Fruit fly (Drosophila melanogaster) whole organism: ENCODE measurements around the gene Tpc1.

Source experiments
- CG8478 ChIP-seq: fragments of >200 bp; optimal IDR thresholded peaks from 2 replicates; lab custom pipeline; 2018; ENCODE audit warnings: inconsistent platforms
- Dll ChIP-seq: fragments of >200 bp; optimal IDR thresholded peaks from 2 replicates; lab custom pipeline; 2017
- EcR ChIP-seq, 2 experiments: fragments of >200 bp; optimal IDR thresholded peaks; 2 replicates each; lab custom pipeline; 2017; ENCODE audit warnings: missing biosample characterization in 2 of 2, missing genetic modification characterization in 2 of 2, missing genetic modification reagents in 2 of 2
- pan ChIP-seq: fragments of >200 bp; optimal IDR thresholded peaks from 2 replicates; lab custom pipeline; 2017
- psq ChIP-seq: fragments of >200 bp; optimal IDR thresholded peaks from 2 replicates; lab custom pipeline; 2017
- usp ChIP-seq: fragments of >200 bp; optimal IDR thresholded peaks from 2 replicates; lab custom pipeline; 2017; ENCODE audit warnings: missing biosample characterization, missing genetic modification characterization, mixed read lengths

Gene Tpc1

DNA sequence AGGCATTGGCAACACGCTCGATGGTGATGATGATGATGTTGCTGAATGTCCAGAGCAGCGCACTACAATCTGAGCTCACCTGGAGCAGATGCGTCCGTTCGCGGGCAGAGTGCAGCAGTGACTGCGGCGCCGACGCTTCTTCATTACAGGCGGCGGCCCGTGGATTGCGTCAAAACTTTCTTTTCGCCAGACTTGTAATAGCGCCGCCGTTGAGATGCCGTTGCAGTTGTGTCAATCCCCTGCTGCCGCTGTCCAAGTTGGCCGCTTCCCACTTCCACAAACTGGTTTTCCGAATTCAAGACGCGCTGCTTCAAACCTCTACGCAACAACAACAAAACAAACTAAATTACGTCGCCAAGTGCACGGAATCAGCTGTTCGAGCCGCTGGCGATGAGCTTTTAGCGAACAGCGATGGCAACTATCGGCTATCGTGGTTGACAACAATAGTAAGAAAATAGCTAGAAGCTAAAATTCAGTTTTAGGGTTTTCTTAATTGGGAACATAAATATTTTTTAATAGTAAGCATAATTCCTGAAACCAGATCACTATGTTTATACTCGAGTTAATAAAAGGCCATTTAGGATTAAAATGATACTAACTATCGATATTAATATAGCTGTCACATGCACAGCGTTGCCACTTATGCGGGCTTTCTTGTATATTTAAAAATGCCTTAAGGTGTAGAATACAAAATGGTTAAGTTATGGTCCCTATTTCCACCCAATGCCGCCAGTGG lies at the start of gene Tpc1:
Gene Tpc1, minus strand, starts transcription at position 365 of the 736 bp plus-strand sequence.
- TF ChIP-seq pan (lab: Kevin White, UChicago), result no peak
- peak; percentile 29 for TF ChIP-seq Dll (lab: Kevin White, UChicago)
- TF ChIP-seq CG8478 (lab: Kevin White, UChicago), result no peak
- no peak for TF ChIP-seq EcR (GFP tag; optimal IDR thresholded peaks at IDR 0.05; lab: Kevin White, UChicago)
- TF ChIP-seq usp (GFP tag; lab: Kevin White, UChicago), result no peak
- no peak for TF ChIP-seq psq (lab: Kevin White, UChicago)

DNA sequence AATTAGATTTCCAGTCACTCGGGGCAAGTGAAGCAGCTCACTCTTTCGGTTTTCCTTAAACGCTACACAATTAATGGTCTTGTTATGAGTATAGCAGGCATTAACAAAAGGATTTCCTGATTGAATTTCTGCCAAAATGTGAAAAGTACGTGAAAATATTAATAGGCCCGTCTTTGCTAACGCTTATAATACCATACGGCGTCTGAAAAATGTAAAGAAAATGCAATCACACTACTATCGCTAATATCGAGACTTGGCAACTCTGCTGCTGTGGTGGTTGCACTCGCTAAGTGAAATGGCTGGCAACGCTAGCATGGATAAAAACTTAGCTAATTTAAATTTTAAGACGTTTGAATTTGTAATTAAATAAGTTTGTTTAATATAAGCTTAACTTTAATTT lies 11.3 kb upstream of the Tpc1 start, which contains the start of gene CG6621:
Gene CG6621, minus strand, starts transcription at position 205 of the 400 bp plus-strand sequence.
- TF ChIP-seq pan (lab: Kevin White, UChicago), result no peak
- no peak for TF ChIP-seq Dll (lab: Kevin White, UChicago)
- no peak for TF ChIP-seq usp (GFP tag; lab: Kevin White, UChicago)
- no peak for TF ChIP-seq CG8478 (lab: Kevin White, UChicago)
- TF ChIP-seq EcR (GFP tag; optimal IDR thresholded peaks at IDR 0.05; lab: Kevin White, UChicago), result no peak
- TF ChIP-seq psq (lab: Kevin White, UChicago), result no peak

DNA sequence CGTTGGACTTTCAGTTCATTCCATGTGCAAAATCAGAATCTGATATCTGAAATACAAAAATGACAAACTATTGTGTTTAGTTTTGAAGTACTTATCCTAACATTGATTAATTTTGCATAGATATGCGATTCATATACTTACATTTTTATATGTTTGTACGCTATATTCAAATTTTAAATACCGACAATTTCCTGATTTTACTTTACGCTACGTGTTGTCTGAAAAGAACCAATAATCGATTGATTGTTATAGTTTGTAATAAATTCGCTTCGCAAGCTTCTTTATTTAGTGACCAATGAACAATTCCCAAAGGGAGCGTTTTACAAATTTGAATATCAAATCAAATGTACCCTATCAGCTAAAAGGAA lies 7.5 kb upstream of the Tpc1 start, which contains the start of gene Ak3:
Gene Ak3, minus strand, starts transcription at position 69 of the 368 bp plus-strand sequence.
- TF ChIP-seq Dll (lab: Kevin White, UChicago), result no peak

DNA sequence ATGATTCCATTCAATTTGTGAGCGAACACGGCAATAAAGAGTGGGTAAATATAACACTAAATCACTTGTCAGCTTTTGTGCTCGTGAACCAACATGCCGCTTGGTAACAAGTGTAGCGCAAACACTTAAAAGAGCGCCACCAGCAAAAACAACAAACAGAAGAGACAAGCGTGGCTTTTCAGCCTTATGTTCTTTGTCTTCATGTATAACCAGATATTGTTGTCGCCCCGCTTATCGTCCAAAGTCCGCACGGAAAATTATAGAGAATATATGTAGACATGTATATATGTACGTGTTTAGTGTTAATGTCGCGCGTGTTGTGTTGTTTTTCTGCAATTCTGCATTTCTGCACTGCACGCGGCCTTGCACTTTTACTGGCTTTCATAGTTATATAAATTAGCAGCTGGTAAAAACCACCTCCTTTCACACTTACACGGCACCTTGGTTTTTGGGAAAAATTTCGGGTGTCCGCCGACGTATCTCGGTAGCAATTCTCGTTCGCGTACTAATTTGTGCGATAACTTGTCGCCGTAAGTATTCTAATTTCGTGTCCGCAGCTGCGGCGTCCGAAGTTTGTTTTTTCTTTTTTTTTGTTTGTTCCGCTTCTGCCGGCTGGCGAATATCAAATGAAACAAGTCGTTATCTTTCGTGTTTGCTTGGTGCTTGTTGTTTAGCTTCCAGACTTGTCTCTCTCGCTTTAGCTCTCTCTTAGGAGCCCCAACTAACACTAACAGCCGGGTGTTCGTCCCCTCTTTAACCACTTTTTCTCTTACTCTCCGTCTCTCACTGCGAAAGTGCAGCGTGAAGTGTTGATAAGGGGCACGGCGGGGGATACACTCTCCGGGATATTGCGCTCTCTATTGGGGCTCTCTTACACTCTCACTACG lies 6.9 kb upstream of the Tpc1 start:
- TF ChIP-seq psq (lab: Kevin White, UChicago) (no peak), Dll (lab: Kevin White, UChicago) (peak; percentile 80)

DNA sequence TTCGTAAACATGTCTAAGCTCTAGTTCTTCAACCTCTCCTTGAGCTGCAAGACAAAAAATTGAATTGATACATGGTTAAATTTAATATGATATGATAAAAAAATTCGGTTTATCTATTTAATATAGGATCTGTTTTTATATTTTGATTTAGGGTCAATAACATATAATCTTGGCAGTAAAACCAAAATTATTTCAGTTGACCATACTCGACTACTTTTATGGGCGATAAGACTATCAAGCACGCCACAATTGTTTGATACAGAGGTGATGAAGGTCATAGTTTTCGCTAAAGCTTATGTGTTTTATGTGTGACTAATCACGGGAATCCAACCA lies 6.3 kb upstream of the Tpc1 start:
- TF ChIP-seq psq (lab: Kevin White, UChicago), result no peak
- TF ChIP-seq CG8478 (lab: Kevin White, UChicago), result no peak

DNA sequence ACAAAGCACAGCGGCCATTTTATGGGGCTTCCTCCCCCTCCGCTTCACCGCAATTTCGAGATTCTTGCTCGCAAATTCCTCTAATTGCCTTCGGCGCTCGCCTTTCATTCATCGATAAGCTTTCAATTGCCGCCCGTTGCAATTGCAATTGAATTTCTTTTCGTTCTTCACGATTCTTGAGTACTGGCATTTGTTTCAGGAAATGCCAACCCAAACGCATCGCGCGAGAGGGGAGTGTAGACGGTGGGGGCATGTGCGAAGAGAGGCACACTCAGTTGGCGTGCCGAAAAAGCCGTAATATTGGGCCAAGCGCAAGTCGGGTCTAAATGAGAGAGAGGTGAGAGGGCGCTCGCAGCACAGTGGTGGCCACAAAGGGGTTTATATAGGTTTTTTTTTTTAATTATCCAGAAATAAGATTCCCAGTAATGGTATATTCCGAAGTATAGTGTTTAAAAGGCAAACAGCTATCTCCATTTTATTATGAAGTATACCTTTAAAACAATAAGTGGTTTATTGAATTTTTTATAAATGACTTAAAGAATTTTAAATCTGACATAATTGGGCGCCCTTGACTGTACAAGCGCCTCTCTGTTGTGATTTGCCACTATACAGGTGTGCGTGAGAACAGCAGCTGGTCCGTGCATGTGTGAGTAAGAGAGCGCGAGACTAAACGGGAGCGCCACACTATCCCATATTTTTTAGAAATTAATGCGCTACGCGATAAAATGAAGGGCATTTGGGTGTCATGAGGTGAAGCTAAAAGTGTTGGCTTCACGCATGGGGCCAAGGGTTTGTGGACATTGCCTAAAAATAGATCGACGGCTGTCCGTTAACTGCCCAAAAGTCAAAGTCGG lies 4.7 kb upstream of the Tpc1 start:
- TF ChIP-seq Dll (lab: Kevin White, UChicago) (peak; percentile 87), usp (GFP tag; lab: Kevin White, UChicago) (no peak)

DNA sequence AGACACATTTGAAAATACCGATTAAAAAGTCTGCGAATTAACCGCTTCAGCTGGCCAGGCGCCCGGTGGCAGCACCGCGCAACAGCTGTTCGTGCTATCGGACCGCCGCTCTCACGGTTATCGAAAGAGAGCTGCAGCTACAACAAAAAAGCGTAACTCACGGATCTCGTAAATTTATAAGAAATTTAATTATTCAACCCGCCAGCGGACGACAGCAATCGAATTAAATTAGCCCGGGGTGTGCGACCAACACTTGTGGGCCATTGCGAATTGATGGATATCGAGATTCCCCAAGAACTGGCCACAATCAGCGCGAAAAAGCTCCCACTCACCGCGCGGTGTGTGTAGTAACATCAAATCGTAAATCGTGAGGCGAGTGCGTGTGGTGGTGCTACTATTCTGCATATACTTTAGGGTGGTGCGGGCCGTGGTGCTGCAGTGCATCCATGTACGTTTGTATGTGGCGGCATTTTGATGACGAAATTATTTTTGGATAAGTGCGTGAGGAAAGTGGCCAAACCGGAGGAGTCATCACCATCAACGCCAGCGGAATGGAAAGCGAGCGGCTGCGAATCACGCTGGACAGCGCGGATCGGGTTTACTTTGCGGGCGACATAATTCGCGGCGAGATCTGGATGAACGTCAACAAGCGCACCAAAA lies 3.6 kb upstream of the Tpc1 start, which contains the start of gene Leash:
Gene Leash, plus strand, starts transcription at position 119 of the 660 bp plus-strand sequence.
- TF ChIP-seq Dll (lab: Kevin White, UChicago), result peak; percentile 26
- TF ChIP-seq CG8478 (lab: Kevin White, UChicago), result no peak
- no peak for TF ChIP-seq usp (GFP tag; lab: Kevin White, UChicago)

DNA sequence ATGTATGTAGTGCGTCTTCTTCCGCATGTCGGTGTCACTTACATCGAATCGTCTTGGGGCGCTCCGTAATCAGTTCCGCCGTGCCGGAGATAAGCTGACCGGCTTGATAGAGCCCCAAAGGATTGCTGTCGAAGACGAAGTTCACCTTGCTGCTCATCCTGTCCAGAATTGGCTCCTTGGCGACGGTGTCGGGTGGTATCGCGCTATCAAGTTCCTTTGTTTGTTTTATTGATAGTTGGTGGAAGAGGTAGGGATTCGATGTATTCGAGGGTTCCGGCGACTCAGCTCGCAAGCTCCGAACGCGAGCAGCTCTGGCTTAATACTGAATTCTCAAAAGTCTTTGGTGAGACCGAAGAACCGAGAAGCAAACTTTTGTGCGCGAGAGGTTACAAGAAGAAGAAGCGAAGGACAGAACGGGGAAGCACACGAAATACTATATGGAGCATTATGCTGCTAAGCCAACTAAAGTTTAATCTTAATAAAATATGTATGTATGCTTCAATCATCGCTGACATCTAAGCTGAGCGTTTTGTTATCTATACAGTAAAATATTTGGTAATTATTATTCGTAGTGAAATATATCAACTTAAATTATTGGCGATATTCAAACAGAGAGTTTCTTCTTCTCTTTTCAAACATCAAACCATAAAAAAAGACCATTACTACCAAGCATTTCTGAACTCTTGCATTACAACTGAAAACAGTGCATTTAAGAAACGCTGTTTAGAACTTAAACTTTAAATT lies 2.9 kb upstream of the Tpc1 start, which contains the start of gene CG14696:
Gene CG14696, minus strand, starts transcription at position 324 of the 744 bp plus-strand sequence.
- TF ChIP-seq EcR (GFP tag; optimal IDR thresholded peaks at IDR 0.05; lab: Kevin White, UChicago) (no peak), pan (lab: Kevin White, UChicago) (no peak), psq (lab: Kevin White, UChicago) (no peak), Dll (lab: Kevin White, UChicago) (no peak), usp (GFP tag; lab: Kevin White, UChicago) (no peak), CG8478 (lab: Kevin White, UChicago) (no peak)

DNA sequence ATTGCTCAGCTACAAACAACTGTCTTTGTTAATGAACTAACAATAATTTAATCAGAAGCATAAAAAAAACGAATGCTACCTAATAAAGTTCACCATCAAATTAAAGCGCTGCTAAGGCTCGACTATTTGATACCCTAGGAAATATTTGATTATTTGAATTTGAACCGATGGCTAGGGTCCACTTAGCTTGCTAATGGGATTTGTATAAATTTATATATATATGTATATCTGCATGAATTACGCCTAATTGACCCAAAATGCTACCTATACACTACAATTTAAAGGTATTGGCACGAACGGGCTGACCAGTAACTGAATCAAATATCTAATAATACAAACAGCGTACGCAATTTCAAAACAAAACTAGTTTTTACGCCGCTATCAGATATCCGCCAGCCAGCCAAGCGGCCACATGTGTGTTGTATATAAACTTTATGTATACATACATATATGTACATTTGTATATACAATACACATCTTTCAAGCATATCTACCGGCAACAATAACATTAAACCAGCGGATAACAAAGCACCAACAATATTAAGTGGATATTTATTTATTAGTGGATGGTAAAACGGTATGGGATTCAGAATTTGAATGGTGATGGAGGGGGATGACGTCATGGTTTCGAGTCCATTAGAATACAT lies 2.2 kb upstream of the Tpc1 start:
- TF ChIP-seq EcR (GFP tag; optimal IDR thresholded peaks at IDR 0.05; lab: Kevin White, UChicago) (no peak), Dll (lab: Kevin White, UChicago) (no peak), pan (lab: Kevin White, UChicago) (no peak), psq (lab: Kevin White, UChicago) (no peak), usp (GFP tag; lab: Kevin White, UChicago) (no peak), CG8478 (lab: Kevin White, UChicago) (no peak)

DNA sequence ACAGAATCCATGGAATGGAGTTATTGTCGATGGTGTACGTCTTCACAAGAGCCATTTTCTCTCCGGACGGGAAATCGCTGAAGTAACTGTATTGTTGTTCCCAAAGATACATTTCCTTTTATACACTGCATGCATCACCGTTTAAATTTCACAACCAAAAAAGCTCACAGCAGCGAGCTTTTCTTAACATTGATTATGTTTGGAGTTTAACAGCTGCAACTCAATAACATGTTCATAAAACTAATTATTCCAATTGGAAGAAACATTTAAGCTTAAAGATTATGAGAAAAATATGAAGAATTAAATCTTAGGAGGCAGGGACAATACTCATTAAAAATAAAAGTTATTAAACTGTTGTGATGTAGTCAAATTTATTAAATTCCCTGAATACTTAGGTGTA lies 2.8 kb downstream of the Tpc1 start, which contains the start of gene CG14695:
Gene CG14695, minus strand, starts transcription at position 101 of the 400 bp plus-strand sequence.
- TF ChIP-seq Dll (lab: Kevin White, UChicago) (no peak), pan (lab: Kevin White, UChicago) (no peak)
